Worm (Caenorhabditis elegans) whole organism, young adult: Measurements from ENCODE around the gene Y54G11A.2.
"Not testable (repeated sequence)": the region's sequence is repeated elsewhere in the genome, so short reads cannot be mapped to it uniquely, and the experiment has no call there.

Experiments
- ama-1 ChIP-seq, 3 experiments: fragments of 150-350 bp in 1 of 3; sonication (generic microtip) in 2 of 3; optimal IDR thresholded peaks; 2 replicates each; lab custom pipeline; 2014 to 2018; ENCODE audit warnings: missing biosample characterization in 2 of 3, missing genetic modification characterization in 2 of 3, missing genetic modification reagents in 2 of 3
- efl-1 ChIP-seq: fragments of 150-350 bp; optimal IDR thresholded peaks from 2 replicates; lab custom pipeline; 2014; ENCODE audit warnings: missing biosample characterization, missing genetic modification reagents, missing genetic modification characterization
- mes-4 ChIP-seq: sonication (generic microtip); optimal IDR thresholded peaks from 2 replicates; lab custom pipeline; 2016; ENCODE audit warnings: missing genotype, missing genetic modification characterization, missing compliant biosample characterization
- nfya-1 ChIP-seq: sonication (generic microtip); optimal IDR thresholded peaks from 2 replicates; lab custom pipeline; 2017; ENCODE audit warnings: antibody characterized with exemption, missing compliant biosample characterization, missing genetic modification characterization, borderline replicate concordance; ENCODE audit not compliant: insufficient read depth
- pha-4 ChIP-seq: fragments of 150-350 bp; sonication (generic microtip); optimal IDR thresholded peaks from 2 replicates; lab custom pipeline; 2014; ENCODE audit warnings: missing biosample characterization, missing genetic modification reagents, missing genetic modification characterization
- snpc-4 ChIP-seq, 5 experiments: fragments of 150-350 bp in 1 of 5; sonication (generic microtip) in 4 of 5; optimal IDR thresholded peaks; 2 replicates each; lab custom pipeline; 2014 to 2018; ENCODE audit warnings: missing genetic modification characterization in 5 of 5, missing biosample characterization in 3 of 5, antibody characterized with exemption in 2 of 5, mild to moderate bottlenecking in 2 of 5, missing compliant biosample characterization in 2 of 5, missing genotype in 2 of 5, moderate library complexity in 2 of 5, missing genetic modification reagents in 1 of 5

DNA sequence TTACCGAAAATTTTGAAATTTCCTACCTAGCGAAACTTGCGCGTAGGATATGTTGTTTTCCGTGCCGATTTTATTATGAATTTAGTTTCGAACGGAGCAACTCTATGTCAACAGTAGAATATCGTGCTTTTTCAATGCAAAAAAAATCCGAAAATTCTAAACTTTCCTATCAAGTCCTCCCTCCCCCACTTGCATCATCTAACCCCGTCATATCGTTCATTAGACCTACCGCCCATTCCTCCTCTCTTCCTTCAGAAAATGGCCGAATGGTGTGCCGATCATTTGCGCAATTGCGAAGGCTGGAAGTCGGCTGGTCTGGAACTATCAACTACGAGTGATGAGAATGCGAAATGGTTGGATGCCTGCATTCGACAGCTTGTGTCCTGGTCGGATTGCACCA lies 44.9 kb downstream of the Y54G11A.2 start, which contains the start of gene Y54G11A.7:
- TF ChIP-seq efl-1 (GFP tag; lab: Kevin White, UChicago); mes-4 (tag; lab: Kevin White, UChicago); ama-1 (optimal IDR thresholded peaks at IDR 0.05; lab: Kevin White, UChicago); ama-1 (GFP tag; optimal IDR thresholded peaks at IDR 0.05; lab: Kevin White, UChicago); nfya-1 (tag; lab: Kevin White, UChicago); snpc-4 (GFP tag; optimal IDR thresholded peaks at IDR 0.05; lab: Kevin White, UChicago); snpc-4 (tag; optimal IDR thresholded peaks at IDR 0.05; lab: Kevin White, UChicago); pha-4: not testable (repeated sequence)
